Fruit fly (Drosophila melanogaster): ENCODE measurements around the gene CG32413.

Gene CG32413

dm6 chr3L:5869614-5870204, 34.1 kb downstream of the CG32413 start (continued):
- TF ChIP-seq brk (GFP tag; optimal IDR thresholded peaks at IDR 0.05), result no peak
- TF ChIP-seq Jra (GFP tag; optimal IDR thresholded peaks at IDR 0.05), result no peak
- peak; percentile 56 for TF ChIP-seq OdsH (GFP tag; optimal IDR thresholded peaks at IDR 0.05)
- TF ChIP-seq lola (GFP tag; optimal IDR thresholded peaks at IDR 0.05), result no peak

- TF ChIP-seq Rel (GFP tag; optimal IDR thresholded peaks at IDR 0.05) (no peak), Rel (tag; optimal IDR thresholded peaks at IDR 0.05) (no peak), Hr78 (GFP tag; optimal IDR thresholded peaks at IDR 0.05) (no peak), h (GFP tag; optimal IDR thresholded peaks at IDR 0.05) (peak; percentile 70), HLH106 (tag; optimal IDR thresholded peaks at IDR 0.05) (peak; percentile 62), dsf (GFP tag; optimal IDR thresholded peaks at IDR 0.05; ENCODE audit: borderline replicate concordance) (no peak), dmrt93B (GFP tag; optimal IDR thresholded peaks at IDR 0.05) (peak; percentile 46), CG32264 (GFP tag; optimal IDR thresholded peaks at IDR 0.05) (peak; percentile 9), woc (GFP tag; optimal IDR thresholded peaks at IDR 0.05) (peak; percentile 56), foxo (GFP tag; optimal IDR thresholded peaks at IDR 0.05) (peak in 1 of 2 experiments; percentile 54), Sp1 (GFP tag; optimal IDR thresholded peaks at IDR 0.05) (peak; percentile 47), usp (GFP tag; optimal IDR thresholded peaks at IDR 0.05) (no peak), ey (GFP tag; optimal IDR thresholded peaks at IDR 0.05) (peak; percentile 51), N (GFP tag; optimal IDR thresholded peaks at IDR 0.05) (no peak), rgr (GFP tag; optimal IDR thresholded peaks at IDR 0.05) (peak; percentile 41), Hnf4 (GFP tag; optimal IDR thresholded peaks at IDR 0.05) (peak; percentile 31), Myc (optimal IDR thresholded peaks at IDR 0.05) (no peak), Hr83 (GFP tag; optimal IDR thresholded peaks at IDR 0.05; ENCODE audit: poor library complexity, severe bottlenecking) (no peak), br (GFP tag; optimal IDR thresholded peaks at IDR 0.05) (peak; percentile 55), OdsH (GFP tag; optimal IDR thresholded peaks at IDR 0.05) (peak; percentile 43), psq (GFP tag; optimal IDR thresholded peaks at IDR 0.05) (peak; percentile 39), fru (GFP tag; optimal IDR thresholded peaks at IDR 0.05) (peak; percentile 59), Dif (GFP tag; optimal IDR thresholded peaks at IDR 0.05; ENCODE audit: partially characterized antibody) (no peak)
Observed at dm6 chr3L:5866924-5867323, 36.9 kb downstream of the CG32413 start.

dm6 chr3L:5863868-5864413, 39.9 kb downstream of the CG32413 start:
- TF ChIP-seq pan (optimal IDR thresholded peaks at IDR 0.05), result no peak
- no peak for TF ChIP-seq dsf (GFP tag; optimal IDR thresholded peaks at IDR 0.05; ENCODE audit: borderline replicate concordance)
- TF ChIP-seq Vsx2 (GFP tag; optimal IDR thresholded peaks at IDR 0.05; ENCODE audit: partially characterized antibody), result no peak
- TF ChIP-seq fru (GFP tag; optimal IDR thresholded peaks at IDR 0.05), result peak; percentile 54
- no peak for TF ChIP-seq dmrt93B (GFP tag; optimal IDR thresholded peaks at IDR 0.05)
- no peak for TF ChIP-seq usp (GFP tag; optimal IDR thresholded peaks at IDR 0.05)
- no peak for TF ChIP-seq Hr83 (GFP tag; optimal IDR thresholded peaks at IDR 0.05; ENCODE audit: poor library complexity, severe bottlenecking)
- TF ChIP-seq tai (GFP tag; optimal IDR thresholded peaks at IDR 0.05), result no peak
- TF ChIP-seq foxo (GFP tag; optimal IDR thresholded peaks at IDR 0.05), result peak in 1 of 2 experiments; percentile 46
- no peak for TF ChIP-seq Abd-B (GFP tag; optimal IDR thresholded peaks at IDR 0.05)
- no peak for TF ChIP-seq sv (GFP tag; optimal IDR thresholded peaks at IDR 0.05)
- TF ChIP-seq br (GFP tag; optimal IDR thresholded peaks at IDR 0.05), result peak; percentile 34
- TF ChIP-seq lola (GFP tag; optimal IDR thresholded peaks at IDR 0.05), result no peak
- peak; percentile 15 for TF ChIP-seq HLH106 (tag; optimal IDR thresholded peaks at IDR 0.05)
- TF ChIP-seq jim (GFP tag; optimal IDR thresholded peaks at IDR 0.05), result no peak
- TF ChIP-seq Jra (GFP tag; optimal IDR thresholded peaks at IDR 0.05), result no peak
- TF ChIP-seq N (GFP tag; optimal IDR thresholded peaks at IDR 0.05), result no peak
- TF ChIP-seq dl (GFP tag; optimal IDR thresholded peaks at IDR 0.05; ENCODE audit: insufficient read depth in 1 of 2, partially characterized antibody in 2 of 2), result no peak
- TF ChIP-seq Dif (GFP tag; optimal IDR thresholded peaks at IDR 0.05; ENCODE audit: partially characterized antibody), result no peak
- TF ChIP-seq Sp1 (GFP tag; optimal IDR thresholded peaks at IDR 0.05), result peak; percentile 61
- no peak for TF ChIP-seq brk (GFP tag; optimal IDR thresholded peaks at IDR 0.05)
- no peak for TF ChIP-seq Mio (GFP tag; optimal IDR thresholded peaks at IDR 0.05)
- TF ChIP-seq h (GFP tag; optimal IDR thresholded peaks at IDR 0.05), result peak; percentile 63
- TF ChIP-seq OdsH (GFP tag; optimal IDR thresholded peaks at IDR 0.05), result peak; percentile 38
- TF ChIP-seq Myc (optimal IDR thresholded peaks at IDR 0.05), result no peak
- no peak for TF ChIP-seq Dfd (GFP tag; optimal IDR thresholded peaks at IDR 0.05)
- TF ChIP-seq rgr (GFP tag; optimal IDR thresholded peaks at IDR 0.05), result peak; percentile 38
- TF ChIP-seq woc (GFP tag; optimal IDR thresholded peaks at IDR 0.05), result peak; percentile 26
- TF ChIP-seq GATAd (GFP tag; optimal IDR thresholded peaks at IDR 0.05), result no peak
- no peak for TF ChIP-seq Rel (GFP tag; optimal IDR thresholded peaks at IDR 0.05)
- no peak for TF ChIP-seq Rel (tag; optimal IDR thresholded peaks at IDR 0.05)
- no peak for TF ChIP-seq CrebA (GFP tag; optimal IDR thresholded peaks at IDR 0.05; ENCODE audit: borderline replicate concordance)
- TF ChIP-seq sage (GFP tag; optimal IDR thresholded peaks at IDR 0.05), result no peak
- TF ChIP-seq Hr78 (GFP tag; optimal IDR thresholded peaks at IDR 0.05), result no peak
- no peak for TF ChIP-seq CG9705 (GFP tag; optimal IDR thresholded peaks at IDR 0.05)
- TF ChIP-seq psq (GFP tag; optimal IDR thresholded peaks at IDR 0.05), result peak; percentile 14
- TF ChIP-seq CG32264 (GFP tag; optimal IDR thresholded peaks at IDR 0.05), result no peak
- TF ChIP-seq ey (GFP tag; optimal IDR thresholded peaks at IDR 0.05), result peak; percentile 40
- TF ChIP-seq Hnf4 (GFP tag; optimal IDR thresholded peaks at IDR 0.05), result peak; percentile 29

All from whole organism, wandering third instar larva.